Fruit fly (Drosophila melanogaster) whole organism, embryonic: ENCODE measurements around the gene FucTC.

Source experiments
- Bgb ChIP-seq: fragments of 200-800 bp; sonication (Bioruptor generic); IDR thresholded peaks from 2 replicates; pipeline ENCODE4 v1.3.6; 2022; ENCODE audit warnings: missing biosample characterization, missing genetic modification characterization; ENCODE audit not compliant: partially characterized antibody
- BtbVII ChIP-seq: fragments of 200-800 bp; sonication (Bioruptor generic); optimal IDR thresholded peaks from 3 replicates; lab custom pipeline; 2017; ENCODE audit warnings: missing biosample characterization, mild to moderate bottlenecking, missing genetic modification characterization
- Bteb2 ChIP-seq: fragments of 200-800 bp; sonication (Bioruptor generic); optimal IDR thresholded peaks from 2 replicates; lab custom pipeline; 2016; ENCODE audit warnings: missing biosample characterization, missing genetic modification characterization
- CG11093 ChIP-seq: fragments of 200-800 bp; sonication (Bioruptor generic); IDR thresholded peaks from 3 replicates; pipeline ENCODE4 v1.3.6; 2022; ENCODE audit warnings: missing biosample characterization, missing genetic modification characterization
- CG12219 ChIP-seq: fragments of 200-800 bp; sonication (Bioruptor generic); optimal IDR thresholded peaks from 3 replicates; lab custom pipeline; 2018; ENCODE audit warnings: missing biosample characterization, mild to moderate bottlenecking, missing genetic modification characterization
- CG12391 ChIP-seq: fragments of 200-800 bp; sonication (Bioruptor generic); optimal IDR thresholded peaks from 3 replicates; lab custom pipeline; 2018; ENCODE audit warnings: missing biosample characterization, mild to moderate bottlenecking, missing genetic modification characterization, moderate library complexity
- CG12744 ChIP-seq: fragments of 200-800 bp; sonication (Bioruptor generic); optimal IDR thresholded peaks from 2 replicates; lab custom pipeline; 2016; ENCODE audit warnings: missing biosample characterization, missing genetic modification characterization
- CG12769 ChIP-seq: fragments of 200-800 bp; sonication (Bioruptor generic); optimal IDR thresholded peaks from 2 replicates; lab custom pipeline; 2019; ENCODE audit warnings: missing biosample characterization, mild to moderate bottlenecking, missing genetic modification characterization, moderate library complexity
- CG13424 ChIP-seq: fragments of 200-800 bp; sonication (Bioruptor generic); optimal IDR thresholded peaks from 2 replicates; lab custom pipeline; 2019; ENCODE audit warnings: missing biosample characterization, mild to moderate bottlenecking, missing genetic modification characterization, moderate library complexity
- CG14014 ChIP-seq: fragments of 200-800 bp; sonication (Bioruptor generic); IDR thresholded peaks from 2 replicates; pipeline ENCODE4 v1.3.6; 2022; ENCODE audit warnings: missing biosample characterization, missing genetic modification characterization
- CG14441 ChIP-seq: fragments of 200-800 bp; sonication (Bioruptor generic); IDR thresholded peaks from 2 replicates; pipeline ENCODE4 v1.3.6; 2022; ENCODE audit warnings: missing biosample characterization, missing genetic modification characterization
- CG14860 ChIP-seq: fragments of 200-800 bp; sonication (Bioruptor generic); IDR thresholded peaks from 3 replicates; pipeline ENCODE4 v1.3.6; 2022; ENCODE audit warnings: missing biosample characterization, missing genetic modification characterization; ENCODE audit not compliant: partially characterized antibody
- CG14965 ChIP-seq: fragments of 200-800 bp; sonication (Bioruptor generic); optimal IDR thresholded peaks from 2 replicates; lab custom pipeline; 2016; ENCODE audit warnings: missing biosample characterization, missing genetic modification characterization, borderline replicate concordance
- CG17361 ChIP-seq: fragments of 200-800 bp; sonication (Bioruptor generic); IDR thresholded peaks from 3 replicates; pipeline ENCODE4 v1.3.6; 2022; ENCODE audit warnings: missing biosample characterization, missing genetic modification characterization
- CG17385 ChIP-seq: fragments of 200-800 bp; sonication (Bioruptor generic); optimal IDR thresholded peaks from 3 replicates; lab custom pipeline; 2018; ENCODE audit warnings: missing biosample characterization, mild to moderate bottlenecking, missing genetic modification characterization
- CG2875 ChIP-seq: fragments of 200-800 bp; sonication (Bioruptor generic); optimal IDR thresholded peaks from 2 replicates; lab custom pipeline; 2017; ENCODE audit warnings: missing biosample characterization, mild to moderate bottlenecking, missing genetic modification characterization, missing genetic modification reagents
- CG30020 ChIP-seq: fragments of 200-800 bp; optimal IDR thresholded peaks from 2 replicates; lab custom pipeline; 2019; ENCODE audit warnings: missing biosample characterization, mild to moderate bottlenecking, missing genetic modification characterization, moderate library complexity
- CG42726 ChIP-seq: fragments of 200-800 bp; sonication (Bioruptor generic); IDR thresholded peaks from 2 replicates; pipeline ENCODE4 v1.3.6; 2022; ENCODE audit warnings: missing biosample characterization, missing genetic modification characterization; ENCODE audit not compliant: partially characterized antibody
- CG4617 ChIP-seq: fragments of 200-800 bp; sonication (Bioruptor generic); optimal IDR thresholded peaks from 3 replicates; lab custom pipeline; 2016; ENCODE audit warnings: missing biosample characterization, missing genetic modification characterization, borderline replicate concordance
- CG4707 ChIP-seq: fragments of 200-800 bp; sonication (Bioruptor generic); optimal IDR thresholded peaks from 2 replicates; lab custom pipeline; 2018; ENCODE audit warnings: missing biosample characterization, mild to moderate bottlenecking, missing genetic modification characterization, moderate library complexity
- CG4730 ChIP-seq: fragments of 200-800 bp; sonication (Bioruptor generic); IDR thresholded peaks from 2 replicates; pipeline ENCODE4 v1.3.6; 2022; ENCODE audit warnings: missing biosample characterization, missing genetic modification characterization
- CG6765 ChIP-seq: fragments of 200-800 bp; sonication (Bioruptor generic); optimal IDR thresholded peaks from 3 replicates; lab custom pipeline; 2017; ENCODE audit warnings: missing biosample characterization, mild to moderate bottlenecking, missing genetic modification characterization
- CG6791 ChIP-seq: fragments of 200-800 bp; sonication (Bioruptor generic); IDR thresholded peaks from 3 replicates; pipeline ENCODE4 v1.3.6; 2022; ENCODE audit warnings: missing biosample characterization, missing genetic modification characterization; ENCODE audit not compliant: partially characterized antibody
- CG7839 ChIP-seq: fragments of 200-800 bp; sonication (Bioruptor generic); optimal IDR thresholded peaks from 3 replicates; lab custom pipeline; 2018; ENCODE audit warnings: missing biosample characterization, mild to moderate bottlenecking, missing genetic modification characterization, moderate library complexity
- CG7963 ChIP-seq: fragments of 200-800 bp; sonication (Bioruptor generic); IDR thresholded peaks from 3 replicates; pipeline ENCODE4 v1.3.6; 2022; ENCODE audit warnings: missing biosample characterization, missing genetic modification characterization; ENCODE audit not compliant: partially characterized antibody
- CG8388 ChIP-seq: fragments of 200-800 bp; sonication (Bioruptor generic); optimal IDR thresholded peaks from 2 replicates; lab custom pipeline; 2019; ENCODE audit warnings: missing biosample characterization, mild to moderate bottlenecking, missing genetic modification characterization, moderate library complexity
- CG9797 ChIP-seq: fragments of 200-800 bp; sonication (Bioruptor generic); optimal IDR thresholded peaks from 3 replicates; lab custom pipeline; 2018; ENCODE audit warnings: missing biosample characterization, mild to moderate bottlenecking, missing genetic modification characterization
- Dref ChIP-seq: fragments of 200-800 bp; sonication (Bioruptor generic); IDR thresholded peaks from 2 replicates; pipeline ENCODE4 v1.3.6; 2022; ENCODE audit warnings: missing biosample characterization, missing genetic modification characterization
- H2.0 ChIP-seq: fragments of 200-800 bp; sonication (Bioruptor generic); IDR thresholded peaks from 2 replicates; pipeline ENCODE4 v1.3.6; 2022; ENCODE audit warnings: missing biosample characterization, missing genetic modification characterization
- HmgZ ChIP-seq: fragments of 200-800 bp; sonication (Bioruptor generic); optimal IDR thresholded peaks from 2 replicates; lab custom pipeline; 2018; ENCODE audit warnings: missing biosample characterization, mild to moderate bottlenecking, missing genetic modification characterization
- Nf-YA ChIP-seq: fragments of 200-800 bp; sonication (Bioruptor generic); IDR thresholded peaks from 2 replicates; pipeline ENCODE4 v1.3.6; 2022; ENCODE audit warnings: missing biosample characterization, missing genetic modification characterization
- Sin3A ChIP-seq: fragments of >200 bp; optimal IDR thresholded peaks from 2 replicates; lab custom pipeline; 2018
- TFAM ChIP-seq: fragments of 200-800 bp; sonication (Bioruptor generic); optimal IDR thresholded peaks from 2 replicates; lab custom pipeline; 2017; ENCODE audit warnings: missing biosample characterization, missing genetic modification characterization, inconsistent platforms
- Usf ChIP-seq: fragments of 200-800 bp; sonication (Bioruptor generic); optimal IDR thresholded peaks from 2 replicates; lab custom pipeline; 2017; ENCODE audit warnings: missing genotype, missing biosample characterization, missing genetic modification characterization
- ab ChIP-seq: fragments of 200-800 bp; sonication (Bioruptor generic); optimal IDR thresholded peaks from 2 replicates; lab custom pipeline; 2016; ENCODE audit warnings: missing biosample characterization, missing genetic modification characterization
- al ChIP-seq: fragments of 200-800 bp; sonication (Bioruptor generic); IDR thresholded peaks from 2 replicates; pipeline ENCODE4 v1.3.6; 2022; ENCODE audit warnings: missing biosample characterization, missing genetic modification characterization
- bigmax ChIP-seq: fragments of 200-800 bp; sonication (Bioruptor generic); optimal IDR thresholded peaks from 2 replicates; lab custom pipeline; 2018; ENCODE audit warnings: missing biosample characterization, mild to moderate bottlenecking, missing genetic modification characterization
- bsh ChIP-seq, 2 experiments: fragments of 200-800 bp; sonication (Bioruptor generic); optimal IDR thresholded peaks; 2 replicates each; lab custom pipeline; 2017 to 2018; ENCODE audit warnings: mild to moderate bottlenecking in 2 of 2, missing biosample characterization in 2 of 2, missing genetic modification characterization in 2 of 2, moderate library complexity in 1 of 2
- danr ChIP-seq: fragments of 200-800 bp; sonication (Bioruptor generic); IDR thresholded peaks from 2 replicates; pipeline ENCODE4 v1.3.6; 2022; ENCODE audit warnings: missing biosample characterization, missing genetic modification characterization
- dati ChIP-seq: fragments of 200-800 bp; sonication (Bioruptor generic); IDR thresholded peaks from 2 replicates; pipeline ENCODE4 v1.3.6; 2022; ENCODE audit warnings: missing biosample characterization, missing genetic modification characterization
- ems ChIP-seq: fragments of 200-800 bp; sonication (Bioruptor generic); optimal IDR thresholded peaks from 3 replicates; lab custom pipeline; 2016; ENCODE audit warnings: missing biosample characterization, missing genetic modification characterization
- eyg ChIP-seq: fragments of 200-800 bp; sonication (Bioruptor generic); optimal IDR thresholded peaks from 3 replicates; lab custom pipeline; 2016; ENCODE audit warnings: missing biosample characterization, missing genetic modification characterization
- gsb ChIP-seq: fragments of 200-800 bp; sonication (Bioruptor generic); IDR thresholded peaks from 2 replicates; pipeline ENCODE4 v1.3.6; 2022; ENCODE audit warnings: missing biosample characterization, missing genetic modification characterization
- lab ChIP-seq: fragments of 200-800 bp; sonication (Bioruptor generic); optimal IDR thresholded peaks from 3 replicates; lab custom pipeline; 2017; ENCODE audit warnings: missing biosample characterization, missing genetic modification characterization, mild to moderate bottlenecking, moderate library complexity, missing genetic modification reagents
- mld ChIP-seq: fragments of 200-800 bp; sonication (Bioruptor generic); IDR thresholded peaks from 3 replicates; pipeline ENCODE4 v1.3.6; 2022; ENCODE audit warnings: missing biosample characterization, missing genetic modification characterization; ENCODE audit not compliant: partially characterized antibody
- p53 ChIP-seq: fragments of 200-800 bp; sonication (Bioruptor generic); optimal IDR thresholded peaks from 2 replicates; lab custom pipeline; 2016; ENCODE audit warnings: missing biosample characterization, missing genetic modification characterization
- row ChIP-seq: fragments of 200-800 bp; sonication (Bioruptor generic); IDR thresholded peaks from 3 replicates; pipeline ENCODE4 v1.3.6; 2022; ENCODE audit warnings: missing biosample characterization, missing genetic modification characterization
- sim ChIP-seq: fragments of 200-800 bp; sonication (Bioruptor generic); IDR thresholded peaks from 2 replicates; pipeline ENCODE4 v1.3.6; 2022; ENCODE audit warnings: missing biosample characterization, missing genetic modification characterization
- sima ChIP-seq: fragments of 200-800 bp; sonication (Bioruptor generic); optimal IDR thresholded peaks from 2 replicates; lab custom pipeline; 2016; ENCODE audit warnings: missing biosample characterization, missing genetic modification characterization
- sob ChIP-seq: fragments of 200-800 bp; sonication (Bioruptor generic); IDR thresholded peaks from 2 replicates; pipeline ENCODE4 v1.3.6; 2022; ENCODE audit warnings: missing biosample characterization, missing genetic modification characterization
- zfh1 ChIP-seq: fragments of 200-800 bp; sonication (Bioruptor generic); IDR thresholded peaks from 3 replicates; pipeline ENCODE4 v1.3.6; 2022; ENCODE audit warnings: missing biosample characterization, missing genetic modification characterization

Gene FucTC

dm6 chrX:23013208-23013607 lies 2.1 kb upstream of the FucTC start, which contains the start of the genes Rab21 and Coa7 (continued):
- TF ChIP-seq Nf-YA (GFP tag; lab: Robert Waterston, UW) (no peak), CG17361 (0 out of 3 replicates have a peak, but pooled peaks have one; percentile 32), Sin3A (peak; percentile 84), CG8388 (GFP tag; lab: Kevin White, UChicago) (no peak), sim (GFP tag; lab: Robert Waterston, UW) (no peak), gsb (GFP tag; lab: Robert Waterston, UW) (no peak), CG6791 (GFP tag; lab: Robert Waterston, UW) (peak; percentile 96), Dref (GFP tag; lab: Robert Waterston, UW) (peak; percentile 88), CG42726 (GFP tag; lab: Robert Waterston, UW) (peak; percentile 94), sob (peak; percentile 43; the same call in 1 of the 2 replicates), al (GFP tag; lab: Robert Waterston, UW) (0 out of 2 replicates have a peak, but pooled peaks have one; percentile 8), bsh (GFP tag; optimal IDR thresholded peaks at IDR 0.05; lab: Kevin White, UChicago) (no peak), p53 (GFP tag; lab: Kevin White, UChicago) (no peak), CG14860 (GFP tag; lab: Robert Waterston, UW) (peak; percentile 96), mld (GFP tag; lab: Robert Waterston, UW) (peak; percentile 86), CG11093 (no peak), CG12219 (no peak), CG9797 (GFP tag; lab: Kevin White, UChicago) (peak; percentile 71), dati (GFP tag; lab: Robert Waterston, UW) (no peak), CG12391 (tag; lab: Kevin White, UChicago) (no peak), BtbVII (GFP tag; lab: Kevin White, UChicago) (no peak), ab (no peak), CG14965 (GFP tag; lab: Kevin White, UChicago) (no peak), CG14014 (no peak), sima (GFP tag; lab: Kevin White, UChicago) (no peak), HmgZ (tag; lab: Kevin White, UChicago) (peak; percentile 50), CG6765 (GFP tag; lab: Kevin White, UChicago) (no peak), CG14441 (GFP tag; lab: Robert Waterston, UW) (no peak), bigmax (GFP tag; lab: Kevin White, UChicago) (no peak), CG4730 (GFP tag; lab: Robert Waterston, UW) (no peak), CG30020 (tag; lab: Kevin White, UChicago) (peak; percentile 51), zfh1 (no peak), Bteb2 (GFP tag; lab: Kevin White, UChicago) (no peak), CG13424 (tag; lab: Kevin White, UChicago) (no peak), CG7963 (peak; percentile 83), Usf (GFP tag; lab: Kevin White, UChicago) (no peak), lab (GFP tag; lab: Kevin White, UChicago) (peak; percentile 22), CG17385 (GFP tag; lab: Kevin White, UChicago) (no peak), eyg (GFP tag; lab: Kevin White, UChicago) (no peak), CG4617 (GFP tag; lab: Kevin White, UChicago) (peak; percentile 42), Bgb (GFP tag; lab: Robert Waterston, UW) (peak; percentile 97), CG12744 (no peak), ems (GFP tag; lab: Kevin White, UChicago) (peak; percentile 27), CG2875 (no peak), danr (no peak), H2.0 (GFP tag; lab: Robert Waterston, UW) (0 out of 2 replicates have a peak, but pooled peaks have one; percentile 25), CG7839 (tag; lab: Kevin White, UChicago) (no peak), CG4707 (GFP tag; lab: Kevin White, UChicago) (no peak), TFAM (no peak), CG12769 (tag; lab: Kevin White, UChicago) (no peak), row (GFP tag; lab: Robert Waterston, UW) (peak; percentile 59)
